Worm (Caenorhabditis elegans): ENCODE results near the gene ZK6.8.
A peak's percentile ranks its signal among the peaks of the same experiment; 100 is the strongest.

Gene ZK6.8

ce11 chrV:358473-358872 lies 23.2 kb upstream of the ZK6.8 start:
- TF ChIP-seq nhr-90 (tag; optimal IDR thresholded peaks at IDR 0.05; ENCODE audit: poor library complexity) (no peak), pqm-1 (tag; optimal IDR thresholded peaks at IDR 0.05) (no peak), nhr-19 (GFP tag; conservative IDR thresholded peaks at IDR 0.05) (no peak), zag-1 (tag; optimal IDR thresholded peaks at IDR 0.05) (no peak), alr-1 (tag; optimal IDR thresholded peaks at IDR 0.05; ENCODE audit: borderline replicate concordance) (no peak), xbp-1 (tag; optimal IDR thresholded peaks at IDR 0.05) (no peak), fkh-10 (GFP tag; optimal IDR thresholded peaks at IDR 0.05) (no peak), jun-1 (tag; optimal IDR thresholded peaks at IDR 0.05) (no peak), zip-4 (GFP tag; optimal IDR thresholded peaks at IDR 0.05) (no peak), sox-4 (tag; optimal IDR thresholded peaks at IDR 0.05) (no peak), snpc-4 (tag; optimal IDR thresholded peaks at IDR 0.05) (no peak)

ce11 chrV:359466-359865 lies 22.2 kb upstream of the ZK6.8 start, which contains the start of gene T22H9.1:
T22H9.1 (plus strand) TSS chrV:359766.
- TF ChIP-seq dpl-1 (GFP tag; optimal IDR thresholded peaks at IDR 0.05) (no peak), unc-62 (GFP tag; optimal IDR thresholded peaks at IDR 0.05) (no peak), hlh-4 (tag; optimal IDR thresholded peaks at IDR 0.05) (no peak), ceh-82 (tag; optimal IDR thresholded peaks at IDR 0.05) (no peak), nhr-90 (tag; optimal IDR thresholded peaks at IDR 0.05; ENCODE audit: poor library complexity) (no peak), dsc-1 (tag; optimal IDR thresholded peaks at IDR 0.05) (no peak), rnt-1 (tag; optimal IDR thresholded peaks at IDR 0.05) (no peak), alr-1 (tag; optimal IDR thresholded peaks at IDR 0.05; ENCODE audit: borderline replicate concordance) (no peak), ztf-11 (tag; optimal IDR thresholded peaks at IDR 0.05) (no peak), zip-4 (GFP tag; optimal IDR thresholded peaks at IDR 0.05) (no peak), nhr-77 (tag; optimal IDR thresholded peaks at IDR 0.05) (no peak), nhr-28 (tag; optimal IDR thresholded peaks at IDR 0.05) (no peak), lin-13 (GFP tag; optimal IDR thresholded peaks at IDR 0.05) (no peak), fkh-8 (tag; optimal IDR thresholded peaks at IDR 0.05) (no peak), mdl-1 (tag; optimal IDR thresholded peaks at IDR 0.05) (no peak), mab-9 (GFP tag; IDR thresholded peaks at IDR 0.05) (no peak), lin-15B (tag; optimal IDR thresholded peaks at IDR 0.05) (no peak), elt-3 (tag; optimal IDR thresholded peaks at IDR 0.05) (no peak), zag-1 (tag; optimal IDR thresholded peaks at IDR 0.05) (no peak), isw-1 (GFP tag; IDR thresholded peaks at IDR 0.05) (no peak)

ce11 chrV:360068-360467 lies 21.6 kb upstream of the ZK6.8 start:
- TF ChIP-seq nhr-19 (GFP tag; conservative IDR thresholded peaks at IDR 0.05) (no peak), efl-1 (optimal IDR thresholded peaks at IDR 0.05) (no peak), efl-1 (GFP tag; optimal IDR thresholded peaks at IDR 0.05 in 1 of 2) (peak in 1 of 2 experiments; percentile 52)

ce11 chrV:361291-361690 lies 20.4 kb upstream of the ZK6.8 start:
- TF ChIP-seq ets-5 (GFP tag; IDR thresholded peaks at IDR 0.05) (no peak), efl-1 (optimal IDR thresholded peaks at IDR 0.05) (no peak), efl-1 (GFP tag; optimal IDR thresholded peaks at IDR 0.05 in 1 of 2) (peak in 1 of 2 experiments; percentile 80)

DNA sequence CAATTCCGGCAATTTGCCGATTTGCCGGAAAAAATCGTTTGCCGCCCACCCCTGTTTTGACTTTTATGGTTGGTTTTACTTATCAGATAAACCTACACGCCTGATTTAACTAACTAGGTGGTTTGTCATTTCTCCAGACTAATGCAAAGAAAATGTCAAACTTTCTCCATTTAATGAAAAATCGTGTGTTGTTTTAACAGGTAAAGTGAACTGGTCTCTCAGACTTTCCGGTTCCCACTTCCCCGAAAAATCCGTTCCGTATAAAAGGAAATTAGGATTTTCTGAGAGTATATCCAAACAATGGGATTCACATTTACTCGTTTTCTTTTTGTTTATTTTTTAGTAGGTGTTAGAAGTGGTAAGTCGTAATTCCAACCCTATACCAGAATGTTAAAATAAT lies 17.1 kb upstream of the ZK6.8 start, which contains the start of gene mltn-6:
Gene mltn-6, plus strand, starts transcription at position 301 of the 400 bp plus-strand sequence.
- no peak for TF ChIP-seq nhr-11 (tag; optimal IDR thresholded peaks at IDR 0.05)
- TF ChIP-seq snpc-4 (tag; optimal IDR thresholded peaks at IDR 0.05), result no peak
- TF ChIP-seq elt-3 (tag; optimal IDR thresholded peaks at IDR 0.05), result no peak
- no peak for TF ChIP-seq C04F5.9 (tag; optimal IDR thresholded peaks at IDR 0.05)
- TF ChIP-seq jun-1 (tag; optimal IDR thresholded peaks at IDR 0.05), result no peak
- TF ChIP-seq mef-2 (tag; optimal IDR thresholded peaks at IDR 0.05), result no peak
- TF ChIP-seq ztf-11 (tag; optimal IDR thresholded peaks at IDR 0.05), result no peak
- TF ChIP-seq unc-30 (tag; optimal IDR thresholded peaks at IDR 0.05), result no peak
- no peak for TF ChIP-seq nhr-90 (tag; optimal IDR thresholded peaks at IDR 0.05; ENCODE audit: poor library complexity)
- TF ChIP-seq ceh-8 (GFP tag; optimal IDR thresholded peaks at IDR 0.05), result no peak
- no peak for TF ChIP-seq unc-98 (GFP tag; IDR thresholded peaks at IDR 0.05)
- no peak for TF ChIP-seq C34B4.2 (tag; optimal IDR thresholded peaks at IDR 0.05)
- no peak for TF ChIP-seq ceh-82 (tag; optimal IDR thresholded peaks at IDR 0.05)
- no peak for TF ChIP-seq hpl-2 (GFP tag; optimal IDR thresholded peaks at IDR 0.05)
- TF ChIP-seq egl-27 (tag; optimal IDR thresholded peaks at IDR 0.05), result no peak
- no peak for TF ChIP-seq sox-4 (tag; optimal IDR thresholded peaks at IDR 0.05)
- TF ChIP-seq aha-1 (tag; optimal IDR thresholded peaks at IDR 0.05), result no peak
- no peak for TF ChIP-seq hlh-4 (tag; optimal IDR thresholded peaks at IDR 0.05)
- no peak for TF ChIP-seq irx-1 (tag; optimal IDR thresholded peaks at IDR 0.05)
